Worm (Caenorhabditis elegans): ENCODE measurements around the gene T15B7.14.

DNA sequence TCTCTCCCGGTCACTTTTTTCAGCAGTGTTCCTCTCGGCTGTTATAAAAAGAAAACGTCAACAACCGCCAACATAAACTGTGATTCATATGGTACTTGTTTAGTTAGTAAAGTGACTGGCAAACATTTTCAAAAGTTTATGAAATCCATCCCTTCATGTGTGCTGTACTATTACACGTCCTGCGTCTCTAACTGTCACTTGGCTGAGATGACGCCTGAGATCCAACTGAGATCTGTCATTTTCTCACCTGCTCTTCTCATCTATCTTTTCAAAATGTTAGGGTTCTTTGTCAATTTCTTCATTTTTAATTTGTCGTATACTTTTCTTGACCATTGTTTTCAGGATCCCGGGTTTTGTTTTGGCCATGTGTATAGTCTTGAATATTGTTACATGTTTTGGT is 39.6 kb upstream of the T15B7.14 start:
- TF ChIP-seq unc-39 (tag; optimal IDR thresholded peaks at IDR 0.05) = no peak
- no peak for TF ChIP-seq nhr-76 (tag; optimal IDR thresholded peaks at IDR 0.05)
- TF ChIP-seq ceh-16 (tag; optimal IDR thresholded peaks at IDR 0.05) = no peak

Data from whole organism, L3 larva.